Worm (Caenorhabditis elegans) whole organism, midembryonic: ENCODE results near the gene C16C10.13.

Source experiments
- T22C8.4 ChIP-seq: fragments of 200-800 bp; sonication (Bioruptor generic); IDR thresholded peaks from 2 replicates; pipeline ENCODE4 v1.3.6; 2022; ENCODE audit warnings: missing genetic modification characterization, missing compliant biosample characterization
- cog-1 ChIP-seq: sonication (generic microtip); optimal IDR thresholded peaks from 2 replicates; lab custom pipeline; 2016; ENCODE audit warnings: missing genetic modification characterization, missing compliant biosample characterization
- flt-1 ChIP-seq: fragments of 200-800 bp; sonication (Bioruptor generic); IDR thresholded peaks from 2 replicates; pipeline ENCODE4 v1.3.6; 2022; ENCODE audit warnings: missing genetic modification characterization, missing compliant biosample characterization
- klf-2 ChIP-seq: fragments of 200-800 bp; sonication (Bioruptor generic); conservative IDR thresholded peaks from 2 replicates; pipeline ENCODE4 v1.3.6; 2022; ENCODE audit warnings: missing genetic modification reagents, missing genetic modification characterization, missing compliant biosample characterization
- med-1 ChIP-seq: sonication (generic microtip); optimal IDR thresholded peaks from 2 replicates; lab custom pipeline; 2017; ENCODE audit warnings: missing genetic modification characterization, mild to moderate bottlenecking, missing compliant biosample characterization, antibody characterized with exemption, missing genetic modification reagents; ENCODE audit not compliant: insufficient read depth
- ref-1 ChIP-seq: fragments of 200-800 bp; sonication (Bioruptor generic); conservative IDR thresholded peaks from 2 replicates; pipeline ENCODE4 v1.3.6; 2022; ENCODE audit warnings: missing genetic modification reagents, missing genetic modification characterization, missing compliant biosample characterization
- tab-1 ChIP-seq: fragments of 200-800 bp; sonication (Bioruptor generic); IDR thresholded peaks from 2 replicates; pipeline ENCODE4 v1.3.6; 2022; ENCODE audit warnings: missing genetic modification characterization, missing compliant biosample characterization
- ztf-23 ChIP-seq: fragments of 200-800 bp; sonication (Bioruptor generic); IDR thresholded peaks from 2 replicates; pipeline ENCODE4 v1.3.6; 2022; ENCODE audit warnings: missing genetic modification reagents, missing genetic modification characterization, missing compliant biosample characterization
- ztf-29 ChIP-seq: fragments of 200-800 bp; sonication (Bioruptor generic); IDR thresholded peaks from 2 replicates; pipeline ENCODE4 v1.3.6; 2022; ENCODE audit warnings: missing genetic modification reagents, missing genetic modification characterization, missing compliant biosample characterization

The C16C10.13 gene

DNA sequence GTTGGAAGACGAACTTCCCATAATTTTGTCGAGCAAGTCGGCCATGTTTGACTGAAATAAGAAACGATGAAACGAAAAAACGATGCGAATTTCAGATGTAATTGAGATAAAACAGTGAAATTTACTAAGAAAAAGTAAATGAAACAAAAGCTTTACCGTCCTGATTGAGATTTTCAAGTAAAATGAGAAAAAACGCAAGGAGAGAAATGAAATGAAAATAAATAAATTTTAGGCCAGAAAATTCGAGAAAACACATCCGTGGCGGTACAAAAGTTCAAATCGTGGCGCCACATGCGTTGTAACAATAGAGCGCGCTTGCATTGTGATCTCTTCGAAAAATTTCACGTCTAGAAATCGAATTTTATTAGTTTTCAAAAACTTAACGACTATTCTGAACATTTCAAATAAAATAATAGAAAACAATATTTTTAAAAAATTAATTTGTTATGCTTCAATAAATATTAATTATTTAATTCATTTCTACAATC, at the start of gene C16C10.13, which contains the start of gene hrde-1:
Gene C16C10.13 (plus strand): TSS at position 332 of the 488 bp plus-strand sequence.
Gene hrde-1 (minus strand): TSS at position 51 of the 488 bp plus-strand sequence.
- TF ChIP-seq ref-1 (GFP tag; lab: Robert Waterston, UW), result no peak
- no peak for TF ChIP-seq med-1 (GFP tag; lab: Kevin White, UChicago)
- TF ChIP-seq ztf-29 (GFP tag; lab: Robert Waterston, UW), result no peak
- no peak for TF ChIP-seq flt-1 (GFP tag; lab: Robert Waterston, UW)
- TF ChIP-seq ztf-23 (GFP tag; lab: Robert Waterston, UW), result no peak
- TF ChIP-seq T22C8.4 (GFP tag; lab: Robert Waterston, UW), result no peak
- TF ChIP-seq klf-2 (GFP tag; lab: Robert Waterston, UW), result no peak
- no peak for TF ChIP-seq tab-1 (GFP tag; lab: Robert Waterston, UW)
- no peak for TF ChIP-seq cog-1 (tag; lab: Kevin White, UChicago)

DNA sequence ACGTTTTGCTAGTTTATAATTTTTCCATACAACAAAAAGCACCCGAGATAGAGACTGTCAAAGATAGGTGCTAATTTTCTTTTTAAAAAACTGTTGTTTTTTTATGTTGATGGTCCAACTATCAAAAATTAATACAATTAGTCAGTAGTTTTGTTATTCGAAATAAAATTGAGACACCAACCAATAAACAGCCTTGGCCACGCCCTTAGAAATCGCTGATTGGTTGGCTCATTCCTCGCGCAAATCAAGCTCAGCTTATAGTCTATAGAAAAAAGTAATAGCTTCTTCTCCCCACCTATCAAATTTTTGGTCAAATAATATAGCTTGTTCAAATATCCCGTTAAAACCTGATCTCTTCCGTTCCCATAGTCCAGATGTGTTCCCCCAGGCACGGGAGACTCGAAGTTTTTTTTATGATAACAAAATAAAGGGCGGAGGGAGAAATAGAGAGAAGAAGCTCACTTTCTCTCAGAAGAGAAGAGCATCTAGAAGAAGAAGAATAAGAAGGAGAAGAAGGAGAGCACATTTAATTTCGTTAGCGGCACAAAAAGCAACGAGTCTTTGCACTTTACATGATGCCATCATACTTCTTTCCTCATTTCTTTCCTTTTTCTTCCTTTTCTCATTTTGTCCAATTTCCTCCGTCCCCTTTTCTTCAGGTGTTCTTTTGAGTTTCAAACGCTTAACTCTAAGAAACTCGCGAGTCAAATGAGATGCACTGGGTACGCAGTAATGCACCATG, 44.3 kb upstream of the C16C10.13 start:
- TF ChIP-seq med-1 (GFP tag; lab: Kevin White, UChicago) (no peak), T22C8.4 (GFP tag; lab: Robert Waterston, UW) (no peak), tab-1 (GFP tag; lab: Robert Waterston, UW) (no peak), ztf-29 (GFP tag; lab: Robert Waterston, UW) (no peak), cog-1 (tag; lab: Kevin White, UChicago) (no peak), ztf-23 (GFP tag; lab: Robert Waterston, UW) (no peak), flt-1 (GFP tag; lab: Robert Waterston, UW) (no peak), ref-1 (GFP tag; lab: Robert Waterston, UW) (no peak), klf-2 (GFP tag; lab: Robert Waterston, UW) (no peak)

DNA sequence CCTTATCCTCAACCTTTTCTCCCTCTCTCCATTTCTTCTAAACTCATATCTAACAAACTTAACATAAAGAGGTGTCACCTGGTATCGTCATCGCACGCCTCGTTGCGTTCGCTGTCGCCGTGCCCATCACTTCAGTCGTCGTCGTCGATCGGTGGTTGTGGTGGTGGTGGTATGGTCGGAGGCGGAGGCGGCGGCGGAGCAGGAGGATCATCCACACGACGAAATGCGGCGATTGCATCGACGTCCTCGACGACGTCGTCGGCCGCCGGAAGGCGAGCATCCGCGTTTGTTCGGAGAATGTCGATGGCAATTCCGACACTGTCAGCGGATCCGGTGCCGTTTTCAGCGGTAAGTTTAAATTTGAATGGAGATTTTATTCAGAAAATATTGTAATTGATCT, 42.2 kb upstream of the C16C10.13 start:
- TF ChIP-seq klf-2 (GFP tag; lab: Robert Waterston, UW) (no peak), cog-1 (tag; lab: Kevin White, UChicago) (no peak), tab-1 (GFP tag; lab: Robert Waterston, UW) (no peak), flt-1 (GFP tag; lab: Robert Waterston, UW) (no peak), T22C8.4 (GFP tag; lab: Robert Waterston, UW) (no peak), ztf-29 (GFP tag; lab: Robert Waterston, UW) (no peak), med-1 (GFP tag; lab: Kevin White, UChicago) (no peak), ref-1 (GFP tag; lab: Robert Waterston, UW) (no peak), ztf-23 (GFP tag; lab: Robert Waterston, UW) (no peak)

DNA sequence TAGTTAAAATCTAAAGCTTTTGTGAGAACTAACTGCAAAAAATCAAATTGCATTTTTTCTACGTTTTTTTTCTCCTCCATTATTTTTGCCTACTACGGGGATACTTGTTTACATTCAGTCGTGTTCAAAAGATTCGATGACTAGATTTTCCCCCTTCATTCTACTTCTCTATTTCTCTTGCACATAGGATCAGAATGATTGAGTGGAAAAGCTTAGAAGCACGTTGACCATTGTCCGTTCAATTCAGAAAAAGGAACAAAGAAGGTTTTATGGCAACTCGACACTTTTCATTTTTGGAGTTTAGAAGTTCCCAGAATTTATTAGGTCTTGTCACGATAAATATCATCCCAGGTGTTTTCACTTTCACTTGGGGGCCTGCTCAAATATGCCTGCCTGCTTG, 39.1 kb upstream of the C16C10.13 start:
- no peak for TF ChIP-seq cog-1 (tag; lab: Kevin White, UChicago)
- TF ChIP-seq ztf-23 (GFP tag; lab: Robert Waterston, UW), result no peak
- TF ChIP-seq med-1 (GFP tag; lab: Kevin White, UChicago), result no peak
- TF ChIP-seq tab-1 (GFP tag; lab: Robert Waterston, UW), result no peak
- TF ChIP-seq ref-1 (GFP tag; lab: Robert Waterston, UW), result no peak
- no peak for TF ChIP-seq flt-1 (GFP tag; lab: Robert Waterston, UW)
- no peak for TF ChIP-seq ztf-29 (GFP tag; lab: Robert Waterston, UW)
- TF ChIP-seq T22C8.4 (GFP tag; lab: Robert Waterston, UW), result no peak
- no peak for TF ChIP-seq klf-2 (GFP tag; lab: Robert Waterston, UW)

DNA sequence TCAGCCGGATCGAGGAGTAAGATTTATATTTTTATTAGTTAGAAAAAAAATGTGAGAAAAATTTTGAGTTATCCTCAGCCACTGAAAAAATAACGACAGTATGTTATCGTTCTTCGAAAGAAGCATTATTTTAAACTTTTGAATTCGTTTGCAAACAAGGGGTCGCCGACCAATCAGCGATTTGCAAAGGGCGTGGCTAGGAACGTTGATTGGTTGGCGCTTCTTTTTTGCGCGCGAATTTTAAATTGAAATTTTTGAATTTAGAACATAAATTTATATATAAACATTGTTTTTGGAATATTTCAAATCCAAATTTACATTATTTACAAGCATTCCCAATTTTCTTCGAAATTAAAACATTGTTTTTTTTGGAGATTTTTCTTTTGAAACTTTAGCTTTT, 33.1 kb upstream of the C16C10.13 start:
- TF ChIP-seq cog-1 (tag; lab: Kevin White, UChicago), result no peak
- no peak for TF ChIP-seq klf-2 (GFP tag; lab: Robert Waterston, UW)
- TF ChIP-seq med-1 (GFP tag; lab: Kevin White, UChicago), result no peak
- TF ChIP-seq T22C8.4 (GFP tag; lab: Robert Waterston, UW), result no peak

DNA sequence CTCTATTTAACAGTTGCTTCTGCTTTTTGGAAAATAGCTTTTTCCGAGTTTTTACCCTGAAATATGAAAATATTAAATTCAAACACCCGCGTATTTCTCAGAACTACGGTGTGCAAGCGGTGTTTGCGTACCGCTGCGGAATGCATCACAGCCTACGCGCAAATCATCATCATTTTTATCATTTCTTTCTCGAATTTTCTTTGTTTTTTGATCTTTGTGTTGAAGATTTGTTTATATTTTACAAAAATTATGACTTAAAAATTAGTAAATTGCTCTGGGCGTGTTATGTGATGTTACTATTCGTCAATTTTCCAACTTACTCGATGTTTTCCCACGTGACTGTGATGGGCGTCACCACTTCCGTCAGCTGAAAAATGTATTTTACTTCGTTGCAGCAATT, 25.3 kb upstream of the C16C10.13 start:
- no peak for TF ChIP-seq T22C8.4 (GFP tag; lab: Robert Waterston, UW)
- TF ChIP-seq ztf-29 (GFP tag; lab: Robert Waterston, UW), result no peak
- no peak for TF ChIP-seq flt-1 (GFP tag; lab: Robert Waterston, UW)
- no peak for TF ChIP-seq ztf-23 (GFP tag; lab: Robert Waterston, UW)
- TF ChIP-seq klf-2 (GFP tag; lab: Robert Waterston, UW), result no peak
- no peak for TF ChIP-seq med-1 (GFP tag; lab: Kevin White, UChicago)
- TF ChIP-seq tab-1 (GFP tag; lab: Robert Waterston, UW), result no peak
- TF ChIP-seq cog-1 (tag; lab: Kevin White, UChicago), result no peak
- no peak for TF ChIP-seq ref-1 (GFP tag; lab: Robert Waterston, UW)

DNA sequence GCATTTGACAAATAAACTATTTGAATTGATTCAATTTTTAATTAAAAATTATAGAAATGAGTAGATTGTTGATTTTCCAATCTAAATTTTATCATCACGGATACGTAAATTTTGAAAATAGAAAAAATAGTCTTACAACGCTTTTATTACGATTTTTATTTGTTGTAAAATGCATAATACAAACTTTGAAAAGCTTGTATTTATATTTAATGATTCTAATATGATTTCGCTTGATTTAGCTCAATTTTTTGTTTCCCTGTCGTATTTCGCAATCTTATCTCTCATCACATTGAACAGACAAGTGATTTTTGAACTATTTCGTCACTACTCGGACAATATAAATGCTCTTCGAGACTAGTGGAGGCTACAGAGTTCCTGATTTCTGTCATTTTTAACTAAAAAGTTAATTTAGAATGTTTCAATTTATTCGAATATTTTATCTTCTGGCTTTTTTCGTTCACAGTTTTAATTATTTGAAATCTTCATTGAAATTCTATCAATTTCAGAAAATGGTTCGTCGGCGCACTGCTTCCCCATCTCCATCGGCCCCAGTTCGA, 24.6 kb upstream of the C16C10.13 start, which contains the start of the genes wht-3 and har-1:
Gene wht-3 (minus strand): TSS at position 51 of the 557 bp plus-strand sequence.
Gene har-1 (plus strand): TSS at position 507 of the 557 bp plus-strand sequence.
- TF ChIP-seq ztf-23 (GFP tag; lab: Robert Waterston, UW) (no peak), ref-1 (GFP tag; lab: Robert Waterston, UW) (no peak), tab-1 (GFP tag; lab: Robert Waterston, UW) (no peak), cog-1 (tag; lab: Kevin White, UChicago) (no peak), med-1 (GFP tag; lab: Kevin White, UChicago) (no peak), klf-2 (GFP tag; lab: Robert Waterston, UW) (no peak), ztf-29 (GFP tag; lab: Robert Waterston, UW) (no peak), flt-1 (GFP tag; lab: Robert Waterston, UW) (no peak), T22C8.4 (GFP tag; lab: Robert Waterston, UW) (no peak)

DNA sequence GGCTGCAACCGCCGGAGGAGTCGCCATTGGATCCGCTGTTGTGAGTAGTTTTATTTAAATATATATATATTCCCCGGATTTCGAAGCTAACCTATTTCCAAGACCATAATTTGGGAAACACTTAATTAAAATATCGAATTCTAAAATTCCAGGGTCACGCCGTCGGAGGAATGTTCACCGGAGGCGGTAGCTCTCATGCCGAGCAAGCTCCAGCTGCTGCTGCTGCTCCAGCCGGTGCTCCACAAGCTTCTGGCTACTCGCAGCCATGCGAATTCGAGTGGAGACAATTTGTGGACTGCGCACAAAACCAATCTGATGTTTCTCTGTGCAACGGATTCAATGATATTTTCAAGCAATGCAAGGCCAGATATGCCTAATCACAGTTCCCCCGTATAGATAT, 23.9 kb upstream of the C16C10.13 start:
- TF ChIP-seq med-1 (GFP tag; lab: Kevin White, UChicago), result no peak
- TF ChIP-seq cog-1 (tag; lab: Kevin White, UChicago), result no peak
- TF ChIP-seq klf-2 (GFP tag; lab: Robert Waterston, UW), result no peak
- no peak for TF ChIP-seq ztf-23 (GFP tag; lab: Robert Waterston, UW)
- no peak for TF ChIP-seq ref-1 (GFP tag; lab: Robert Waterston, UW)
- TF ChIP-seq flt-1 (GFP tag; lab: Robert Waterston, UW), result no peak
- TF ChIP-seq tab-1 (GFP tag; lab: Robert Waterston, UW), result no peak
- no peak for TF ChIP-seq T22C8.4 (GFP tag; lab: Robert Waterston, UW)
- TF ChIP-seq ztf-29 (GFP tag; lab: Robert Waterston, UW), result no peak
